Worm (Caenorhabditis elegans): ENCODE data around the gene ugt-67.

Gene ugt-67

ce11 chrV:4918091-4918624 lies 17.0 kb downstream of the ugt-67 start, which contains the start of gene C02E7.7:
Gene C02E7.7 (minus strand): TSS chrV:4918574.
- no peak for TF ChIP-seq him-1 (tag; optimal IDR thresholded peaks at IDR 0.05)
- TF ChIP-seq W03F9.2 (tag; optimal IDR thresholded peaks at IDR 0.05): no peak
- TF ChIP-seq dao-5 (tag; optimal IDR thresholded peaks at IDR 0.05): no peak

- TF ChIP-seq W03F9.2 (tag; optimal IDR thresholded peaks at IDR 0.05) (no peak), him-1 (tag; optimal IDR thresholded peaks at IDR 0.05) (no peak), dao-5 (tag; optimal IDR thresholded peaks at IDR 0.05) (no peak)
Measured at ce11 chrV:4918664-4919257, 17.6 kb downstream of the ugt-67 start, which contains the start of gene C02E7.6. Gene C02E7.6 (plus strand): TSS chrV:4919207.

- no peak for TF ChIP-seq dao-5 (tag; optimal IDR thresholded peaks at IDR 0.05)
- TF ChIP-seq W03F9.2 (tag; optimal IDR thresholded peaks at IDR 0.05): no peak
- TF ChIP-seq him-1 (tag; optimal IDR thresholded peaks at IDR 0.05): no peak
Measured at ce11 chrV:4920690-4921152, 19.5 kb downstream of the ugt-67 start, which contains the start of the genes C02E7.8 and srh-23. Gene C02E7.8 (minus strand): TSS chrV:4920790. Gene srh-23 (plus strand): TSS chrV:4921102.

- TF ChIP-seq him-1 (tag; optimal IDR thresholded peaks at IDR 0.05): no peak
- no peak for TF ChIP-seq W03F9.2 (tag; optimal IDR thresholded peaks at IDR 0.05)
Measured at ce11 chrV:4922024-4922423, 20.9 kb downstream of the ugt-67 start, which contains the start of gene srh-22. Gene srh-22 (plus strand): TSS chrV:4922324.

ce11 chrV:4924618-4925017 lies 23.4 kb downstream of the ugt-67 start, which contains the start of gene srh-20:
Gene srh-20 (plus strand): TSS chrV:4924918.
- TF ChIP-seq him-1 (tag; optimal IDR thresholded peaks at IDR 0.05): no peak
- TF ChIP-seq W03F9.2 (tag; optimal IDR thresholded peaks at IDR 0.05): no peak
- TF ChIP-seq dao-5 (tag; optimal IDR thresholded peaks at IDR 0.05): no peak

- TF ChIP-seq W03F9.2 (tag; optimal IDR thresholded peaks at IDR 0.05) (no peak), him-1 (tag; optimal IDR thresholded peaks at IDR 0.05) (no peak), dao-5 (tag; optimal IDR thresholded peaks at IDR 0.05) (no peak)
Measured at ce11 chrV:4926371-4926770, 25.2 kb downstream of the ugt-67 start, which contains the start of gene srh-21. Gene srh-21 (plus strand): TSS chrV:4926671.

ce11 chrV:4929842-4930241 lies 28.7 kb downstream of the ugt-67 start, which contains the start of gene str-205:
Gene str-205 (minus strand): TSS chrV:4929942.
- TF ChIP-seq him-1 (tag; optimal IDR thresholded peaks at IDR 0.05) (no peak), W03F9.2 (tag; optimal IDR thresholded peaks at IDR 0.05) (no peak), dao-5 (tag; optimal IDR thresholded peaks at IDR 0.05) (no peak)

- TF ChIP-seq him-1 (tag; optimal IDR thresholded peaks at IDR 0.05) (no peak), W03F9.2 (tag; optimal IDR thresholded peaks at IDR 0.05) (no peak), dao-5 (tag; optimal IDR thresholded peaks at IDR 0.05) (no peak)
Measured at ce11 chrV:4932814-4933213, 31.6 kb downstream of the ugt-67 start, which contains the start of gene C02E7.10. Gene C02E7.10 (minus strand): TSS chrV:4933045.

- TF ChIP-seq dao-5 (tag; optimal IDR thresholded peaks at IDR 0.05): no peak
- no peak for TF ChIP-seq him-1 (tag; optimal IDR thresholded peaks at IDR 0.05)
- no peak for TF ChIP-seq W03F9.2 (tag; optimal IDR thresholded peaks at IDR 0.05)
Measured at ce11 chrV:4933268-4933667, 32.1 kb downstream of the ugt-67 start.

- TF ChIP-seq him-1 (tag; optimal IDR thresholded peaks at IDR 0.05) (no peak), W03F9.2 (tag; optimal IDR thresholded peaks at IDR 0.05) (no peak), dao-5 (tag; optimal IDR thresholded peaks at IDR 0.05) (no peak)
Measured at ce11 chrV:4934406-4934805, 33.2 kb downstream of the ugt-67 start, which contains the start of gene catp-2. Gene catp-2 (plus strand): TSS chrV:4934706.

ce11 chrV:4935096-4935495 lies 33.9 kb downstream of the ugt-67 start:
- TF ChIP-seq dao-5 (tag; optimal IDR thresholded peaks at IDR 0.05): no peak
- no peak for TF ChIP-seq him-1 (tag; optimal IDR thresholded peaks at IDR 0.05)
- TF ChIP-seq W03F9.2 (tag; optimal IDR thresholded peaks at IDR 0.05): no peak

- no peak for TF ChIP-seq dao-5 (tag; optimal IDR thresholded peaks at IDR 0.05)
- TF ChIP-seq him-1 (tag; optimal IDR thresholded peaks at IDR 0.05): no peak
- TF ChIP-seq W03F9.2 (tag; optimal IDR thresholded peaks at IDR 0.05): no peak
Measured at ce11 chrV:4937337-4937736, 36.2 kb downstream of the ugt-67 start.

ce11 chrV:4944219-4944618 lies 43.0 kb downstream of the ugt-67 start, which contains the start of gene str-211:
Gene str-211 (minus strand): TSS chrV:4944319.
- TF ChIP-seq dao-5 (tag; optimal IDR thresholded peaks at IDR 0.05) (no peak), him-1 (tag; optimal IDR thresholded peaks at IDR 0.05) (no peak), W03F9.2 (tag; optimal IDR thresholded peaks at IDR 0.05) (no peak)

- TF ChIP-seq W03F9.2 (tag; optimal IDR thresholded peaks at IDR 0.05) (no peak), him-1 (tag; optimal IDR thresholded peaks at IDR 0.05) (no peak), dao-5 (tag; optimal IDR thresholded peaks at IDR 0.05) (no peak)
Measured at ce11 chrV:4948635-4949034, 47.5 kb downstream of the ugt-67 start, which contains the start of gene str-209. Gene str-209 (plus strand): TSS chrV:4948935.
